Fruit fly (Drosophila melanogaster) whole organism, adult: ENCODE data around the gene CG13384.
A peak's percentile ranks its signal among the peaks of the same experiment; 100 is the strongest.

Experiments
- CG11617 ChIP-seq: fragments of 200-800 bp; sonication (Bioruptor generic); optimal IDR thresholded peaks from 2 replicates; lab custom pipeline; 2017; ENCODE audit warnings: mild to moderate bottlenecking, missing biosample characterization, missing genetic modification reagents, missing genetic modification characterization
- CG12768 ChIP-seq: fragments of 200-800 bp; sonication (Bioruptor generic); optimal IDR thresholded peaks from 2 replicates; lab custom pipeline; 2017; ENCODE audit warnings: missing biosample characterization, missing genetic modification characterization, mild to moderate bottlenecking, moderate library complexity, missing genetic modification reagents
- CG14711 ChIP-seq: fragments of 200-800 bp; sonication (Bioruptor generic); optimal IDR thresholded peaks from 2 replicates; lab custom pipeline; 2018; ENCODE audit warnings: missing biosample characterization, mild to moderate bottlenecking, missing genetic modification characterization, moderate library complexity
- CG1620 ChIP-seq: fragments of 200-800 bp; sonication (Bioruptor generic); optimal IDR thresholded peaks from 2 replicates; lab custom pipeline; 2016; ENCODE audit warnings: missing biosample characterization, missing genetic modification characterization
- CG33017 ChIP-seq: fragments of 200-800 bp; sonication (Bioruptor generic); optimal IDR thresholded peaks from 2 replicates; lab custom pipeline; 2018; ENCODE audit warnings: missing biosample characterization, mild to moderate bottlenecking, missing genetic modification characterization, moderate library complexity
- CG5204 ChIP-seq: fragments of 200-800 bp; sonication (Bioruptor generic); optimal IDR thresholded peaks from 2 replicates; lab custom pipeline; 2016; ENCODE audit warnings: missing biosample characterization, missing genetic modification characterization
- CG7045 ChIP-seq: fragments of 200-800 bp; sonication (Bioruptor generic); optimal IDR thresholded peaks from 2 replicates; lab custom pipeline; 2017; ENCODE audit warnings: missing biosample characterization, mild to moderate bottlenecking, missing genetic modification characterization
- CG7101 ChIP-seq: fragments of 200-800 bp; sonication (Bioruptor generic); optimal IDR thresholded peaks from 2 replicates; lab custom pipeline; 2018; ENCODE audit warnings: missing biosample characterization, mild to moderate bottlenecking, missing genetic modification characterization, moderate library complexity
- Clk ChIP-seq: fragments of 200-800 bp; sonication (Bioruptor generic); optimal IDR thresholded peaks from 2 replicates; lab custom pipeline; 2017; ENCODE audit warnings: missing biosample characterization, missing genetic modification characterization
- Crg-1 ChIP-seq: fragments of 200-800 bp; sonication (Bioruptor generic); optimal IDR thresholded peaks from 2 replicates; lab custom pipeline; 2016; ENCODE audit warnings: missing biosample characterization, missing genetic modification characterization
- Hr96 ChIP-seq: fragments of 200-800 bp; sonication (Bioruptor generic); optimal IDR thresholded peaks from 2 replicates; lab custom pipeline; 2016; ENCODE audit warnings: missing biosample characterization, missing genetic modification characterization
- Mnt ChIP-seq: fragments of 200-800 bp; sonication (Bioruptor generic); optimal IDR thresholded peaks from 2 replicates; lab custom pipeline; 2016; ENCODE audit warnings: missing biosample characterization, mild to moderate bottlenecking, missing genetic modification characterization
- bab1 ChIP-seq: fragments of 200-800 bp; sonication (Bioruptor generic); optimal IDR thresholded peaks from 3 replicates; lab custom pipeline; 2019; ENCODE audit warnings: missing biosample characterization, mild to moderate bottlenecking, missing genetic modification characterization, moderate library complexity
- cic ChIP-seq: fragments of 200-800 bp; sonication (Bioruptor generic); optimal IDR thresholded peaks from 2 replicates; lab custom pipeline; 2017; ENCODE audit warnings: missing biosample characterization, mild to moderate bottlenecking, missing genetic modification characterization, moderate library complexity
- cnc ChIP-seq, 2 experiments: fragments of >200 bp; optimal IDR thresholded peaks; 2 replicates each; lab custom pipeline; 2017
- kay ChIP-seq: fragments of 200-800 bp; sonication (Bioruptor generic); peaks from one replicate; lab custom pipeline; 2016; ENCODE audit warnings: missing biosample characterization, missing genetic modification characterization, borderline replicate concordance
- ovo ChIP-seq: fragments of 200-800 bp; sonication (Bioruptor generic); optimal IDR thresholded peaks from 2 replicates; lab custom pipeline; 2016; ENCODE audit warnings: missing biosample characterization, missing genetic modification characterization
- pad ChIP-seq: fragments of 200-800 bp; sonication (Bioruptor generic); optimal IDR thresholded peaks from 3 replicates; lab custom pipeline; 2017; ENCODE audit warnings: missing biosample characterization, missing genetic modification characterization, mild to moderate bottlenecking, moderate library complexity, missing genetic modification reagents
- tj ChIP-seq: fragments of 200-800 bp; sonication (Bioruptor generic); optimal IDR thresholded peaks from 3 replicates; lab custom pipeline; 2017; ENCODE audit warnings: missing biosample characterization, mild to moderate bottlenecking, missing genetic modification characterization, moderate library complexity
- toe ChIP-seq: fragments of 200-800 bp; sonication (Bioruptor generic); optimal IDR thresholded peaks from 2 replicates; lab custom pipeline; 2016; ENCODE audit warnings: missing biosample characterization, missing genetic modification characterization

CG13384 gene

dm6 chr2L:8384108-8384601, at the start of gene CG13384, which contains the start of gene Dad1:
Gene CG13384, plus strand, starts transcription at chr2L:8384455.
Gene Dad1, minus strand, starts transcription at chr2L:8384137.
- TF ChIP-seq Mnt (GFP tag; lab: Kevin White, UChicago) (peak; percentile 72), bab1 (GFP tag; lab: Kevin White, UChicago) (peak; percentile 97), CG7045 (peak; percentile 94), tj (peak; percentile 88), CG5204 (GFP tag; lab: Kevin White, UChicago) (peak; percentile 94), CG11617 (GFP tag; lab: Kevin White, UChicago) (peak; percentile 96), cic (GFP tag; lab: Kevin White, UChicago) (peak; percentile 81), kay (GFP tag; lab: Kevin White, UChicago) (peak; percentile 89), pad (GFP tag; lab: Kevin White, UChicago) (peak; percentile 83), toe (GFP tag; lab: Kevin White, UChicago) (peak; percentile 89), CG33017 (tag; lab: Kevin White, UChicago) (peak; percentile 96), Clk (GFP tag; lab: Kevin White, UChicago) (peak; percentile 85), cnc (optimal IDR thresholded peaks at IDR 0.05; lab: Kevin White, UChicago) (no peak), CG14711 (tag; lab: Kevin White, UChicago) (peak; percentile 92), Hr96 (GFP tag; lab: Kevin White, UChicago) (peak; percentile 79), CG1620 (peak; percentile 85), CG7101 (tag; lab: Kevin White, UChicago) (peak; percentile 98), CG12768 (GFP tag; lab: Kevin White, UChicago) (peak; percentile 96), ovo (GFP tag; lab: Kevin White, UChicago) (peak; percentile 78), Crg-1 (GFP tag; lab: Kevin White, UChicago) (peak; percentile 88)

dm6 chr2L:8334705-8335104, 49.5 kb upstream of the CG13384 start:
- TF ChIP-seq bab1 (GFP tag; lab: Kevin White, UChicago) (peak; percentile 20), tj (no peak), Hr96 (GFP tag; lab: Kevin White, UChicago) (no peak)

- no peak for TF ChIP-seq bab1 (GFP tag; lab: Kevin White, UChicago)
- no peak for TF ChIP-seq tj
- TF ChIP-seq Mnt (GFP tag; lab: Kevin White, UChicago): no peak
- no peak for TF ChIP-seq Crg-1 (GFP tag; lab: Kevin White, UChicago)
- TF ChIP-seq CG11617 (GFP tag; lab: Kevin White, UChicago): no peak
- no peak for TF ChIP-seq Hr96 (GFP tag; lab: Kevin White, UChicago)
- no peak for TF ChIP-seq CG33017 (tag; lab: Kevin White, UChicago)
- no peak for TF ChIP-seq Clk (GFP tag; lab: Kevin White, UChicago)
- no peak for TF ChIP-seq cnc (optimal IDR thresholded peaks at IDR 0.05; lab: Kevin White, UChicago)
- TF ChIP-seq CG14711 (tag; lab: Kevin White, UChicago): no peak
- no peak for TF ChIP-seq CG5204 (GFP tag; lab: Kevin White, UChicago)
- no peak for TF ChIP-seq kay (GFP tag; lab: Kevin White, UChicago)
- no peak for TF ChIP-seq CG12768 (GFP tag; lab: Kevin White, UChicago)
- TF ChIP-seq cic (GFP tag; lab: Kevin White, UChicago): no peak
- no peak for TF ChIP-seq pad (GFP tag; lab: Kevin White, UChicago)
- TF ChIP-seq ovo (GFP tag; lab: Kevin White, UChicago): no peak
- TF ChIP-seq CG1620: no peak
These were observed 46.2 kb upstream of the CG13384 start, which contains the start of gene witty for dm6 chr2L:8338039-8338438. Gene witty, plus strand, starts transcription at chr2L:8338287.

- no peak for TF ChIP-seq Mnt (GFP tag; lab: Kevin White, UChicago)
- no peak for TF ChIP-seq tj
- no peak for TF ChIP-seq Hr96 (GFP tag; lab: Kevin White, UChicago)
- TF ChIP-seq Clk (GFP tag; lab: Kevin White, UChicago): no peak
- no peak for TF ChIP-seq CG12768 (GFP tag; lab: Kevin White, UChicago)
These were observed 44.4 kb upstream of the CG13384 start for dm6 chr2L:8339751-8340349.

dm6 chr2L:8342395-8342794, 41.9 kb upstream of the CG13384 start, which contains the start of gene CG14273:
Gene CG14273, plus strand, starts transcription at chr2L:8342695.
- TF ChIP-seq ovo (GFP tag; lab: Kevin White, UChicago): no peak
- no peak for TF ChIP-seq toe (GFP tag; lab: Kevin White, UChicago)
- no peak for TF ChIP-seq Clk (GFP tag; lab: Kevin White, UChicago)
- TF ChIP-seq bab1 (GFP tag; lab: Kevin White, UChicago): no peak
- no peak for TF ChIP-seq CG7045
- no peak for TF ChIP-seq CG7101 (tag; lab: Kevin White, UChicago)
- TF ChIP-seq CG12768 (GFP tag; lab: Kevin White, UChicago): no peak
- no peak for TF ChIP-seq pad (GFP tag; lab: Kevin White, UChicago)
- no peak for TF ChIP-seq CG14711 (tag; lab: Kevin White, UChicago)
- TF ChIP-seq cnc (optimal IDR thresholded peaks at IDR 0.05; lab: Kevin White, UChicago): no peak
- TF ChIP-seq CG1620: no peak
- TF ChIP-seq CG11617 (GFP tag; lab: Kevin White, UChicago): no peak
- no peak for TF ChIP-seq kay (GFP tag; lab: Kevin White, UChicago)
- no peak for TF ChIP-seq cic (GFP tag; lab: Kevin White, UChicago)
- no peak for TF ChIP-seq CG33017 (tag; lab: Kevin White, UChicago)
- no peak for TF ChIP-seq CG5204 (GFP tag; lab: Kevin White, UChicago)
- no peak for TF ChIP-seq tj
- TF ChIP-seq Mnt (GFP tag; lab: Kevin White, UChicago): no peak
- TF ChIP-seq Hr96 (GFP tag; lab: Kevin White, UChicago): no peak
